Fruit fly (Drosophila melanogaster) whole organism, adult: ENCODE results near the gene Tps1.

Experiments
- CG14711 ChIP-seq: fragments of 200-800 bp; sonication (Bioruptor generic); optimal IDR thresholded peaks from 2 replicates; lab custom pipeline; 2018; ENCODE audit warnings: missing biosample characterization, mild to moderate bottlenecking, missing genetic modification characterization, moderate library complexity
- CG5204 ChIP-seq: fragments of 200-800 bp; sonication (Bioruptor generic); optimal IDR thresholded peaks from 2 replicates; lab custom pipeline; 2016; ENCODE audit warnings: missing biosample characterization, missing genetic modification characterization
- CG7045 ChIP-seq: fragments of 200-800 bp; sonication (Bioruptor generic); optimal IDR thresholded peaks from 2 replicates; lab custom pipeline; 2017; ENCODE audit warnings: missing biosample characterization, mild to moderate bottlenecking, missing genetic modification characterization
- CG7101 ChIP-seq: fragments of 200-800 bp; sonication (Bioruptor generic); optimal IDR thresholded peaks from 2 replicates; lab custom pipeline; 2018; ENCODE audit warnings: missing biosample characterization, mild to moderate bottlenecking, missing genetic modification characterization, moderate library complexity
- Crg-1 ChIP-seq: fragments of 200-800 bp; sonication (Bioruptor generic); optimal IDR thresholded peaks from 2 replicates; lab custom pipeline; 2016; ENCODE audit warnings: missing biosample characterization, missing genetic modification characterization
- Hr96 ChIP-seq: fragments of 200-800 bp; sonication (Bioruptor generic); optimal IDR thresholded peaks from 2 replicates; lab custom pipeline; 2016; ENCODE audit warnings: missing biosample characterization, missing genetic modification characterization
- Mnt ChIP-seq: fragments of 200-800 bp; sonication (Bioruptor generic); optimal IDR thresholded peaks from 2 replicates; lab custom pipeline; 2016; ENCODE audit warnings: missing biosample characterization, mild to moderate bottlenecking, missing genetic modification characterization
- bab1 ChIP-seq: fragments of 200-800 bp; sonication (Bioruptor generic); optimal IDR thresholded peaks from 3 replicates; lab custom pipeline; 2019; ENCODE audit warnings: missing biosample characterization, mild to moderate bottlenecking, missing genetic modification characterization, moderate library complexity
- cnc ChIP-seq, 2 experiments: fragments of >200 bp; optimal IDR thresholded peaks; 2 replicates each; lab custom pipeline; 2017
- kay ChIP-seq: fragments of 200-800 bp; sonication (Bioruptor generic); peaks from one replicate; lab custom pipeline; 2016; ENCODE audit warnings: missing biosample characterization, missing genetic modification characterization, borderline replicate concordance
- ovo ChIP-seq: fragments of 200-800 bp; sonication (Bioruptor generic); optimal IDR thresholded peaks from 2 replicates; lab custom pipeline; 2016; ENCODE audit warnings: missing biosample characterization, missing genetic modification characterization
- pad ChIP-seq: fragments of 200-800 bp; sonication (Bioruptor generic); optimal IDR thresholded peaks from 3 replicates; lab custom pipeline; 2017; ENCODE audit warnings: missing biosample characterization, missing genetic modification characterization, mild to moderate bottlenecking, moderate library complexity, missing genetic modification reagents

DNA sequence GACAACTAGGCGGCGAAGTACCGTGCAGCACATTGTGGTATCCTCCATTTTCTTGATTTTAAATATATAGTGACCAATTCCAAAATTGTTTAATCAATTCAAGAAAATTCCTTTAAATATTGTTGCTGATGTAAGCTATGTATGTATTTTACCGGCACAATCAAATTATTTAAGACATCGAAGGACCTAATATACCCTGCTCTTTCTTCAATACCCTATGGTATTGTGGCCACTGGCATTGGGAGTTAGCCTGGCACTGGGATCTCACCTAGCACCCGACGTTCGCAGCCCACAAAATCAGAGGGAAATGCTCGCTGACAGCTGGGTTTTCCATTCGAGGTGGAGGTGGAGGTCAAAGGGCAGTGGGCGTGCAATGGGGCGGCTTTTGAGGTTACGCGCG, 34.0 kb downstream of the Tps1 start:
- TF ChIP-seq CG5204 (GFP tag; lab: Kevin White, UChicago) (no peak), ovo (GFP tag; lab: Kevin White, UChicago) (no peak), CG14711 (tag; lab: Kevin White, UChicago) (no peak), Hr96 (GFP tag; lab: Kevin White, UChicago) (no peak), pad (no peak), CG7101 (tag; lab: Kevin White, UChicago) (no peak), kay (GFP tag; lab: Kevin White, UChicago) (no peak), Crg-1 (GFP tag; lab: Kevin White, UChicago) (no peak), cnc (optimal IDR thresholded peaks at IDR 0.05; lab: Kevin White, UChicago) (no peak), bab1 (GFP tag; lab: Kevin White, UChicago) (no peak), Mnt (GFP tag; lab: Kevin White, UChicago) (no peak), CG7045 (GFP tag; lab: Kevin White, UChicago) (no peak)
